Worm (Caenorhabditis elegans) whole organism, mixed stage, embryonic: Measurements from ENCODE around the gene T19D12.5.
A peak's percentile ranks its signal among the peaks of the same experiment; 100 is the strongest.

Experiments
- M03D4.4 ChIP-seq: sonication (generic microtip); optimal IDR thresholded peaks from 2 replicates; lab custom pipeline; 2017; ENCODE audit warnings: mild to moderate bottlenecking, missing genetic modification characterization, missing compliant biosample characterization
- bed-3 ChIP-seq: fragments of 200-800 bp; sonication (Bioruptor generic); optimal IDR thresholded peaks from 3 replicates; lab custom pipeline; 2018; ENCODE audit warnings: mild to moderate bottlenecking, missing genetic modification characterization, moderate library complexity, missing compliant biosample characterization
- blmp-1 ChIP-seq: fragments of 150-350 bp; optimal IDR thresholded peaks from 2 replicates; lab custom pipeline; 2014; ENCODE audit warnings: missing biosample characterization, missing genetic modification characterization
- ceh-39 ChIP-seq: fragments of 150-350 bp; optimal IDR thresholded peaks from 2 replicates; lab custom pipeline; 2014; ENCODE audit warnings: missing biosample characterization, missing genetic modification characterization
- ceh-43 ChIP-seq: fragments of 200-800 bp; sonication (Bioruptor generic); optimal IDR thresholded peaks from 2 replicates; lab custom pipeline; 2018; ENCODE audit warnings: mild to moderate bottlenecking, missing genetic modification characterization, moderate library complexity, missing compliant biosample characterization
- ceh-83 ChIP-seq: fragments of 200-800 bp; sonication (Bioruptor generic); optimal IDR thresholded peaks from 2 replicates; lab custom pipeline; 2018; ENCODE audit warnings: mild to moderate bottlenecking, missing genetic modification characterization, missing compliant biosample characterization
- cnd-1 ChIP-seq: fragments of 200-800 bp; sonication (Bioruptor generic); optimal IDR thresholded peaks from 2 replicates; lab custom pipeline; 2018; ENCODE audit warnings: mild to moderate bottlenecking, missing genetic modification characterization, missing compliant biosample characterization
- drap-1 ChIP-seq: fragments of 200-800 bp; sonication (Bioruptor generic); optimal IDR thresholded peaks from 3 replicates; lab custom pipeline; 2018; ENCODE audit warnings: mild to moderate bottlenecking, missing genetic modification characterization, missing compliant biosample characterization
- elt-1 ChIP-seq: sonication (generic microtip); optimal IDR thresholded peaks from 2 replicates; lab custom pipeline; 2017; ENCODE audit warnings: missing genetic modification characterization, mild to moderate bottlenecking, missing compliant biosample characterization, antibody characterized with exemption, moderate library complexity, borderline replicate concordance; ENCODE audit not compliant: insufficient read depth
- elt-3 ChIP-seq: fragments of 150-350 bp; optimal IDR thresholded peaks from 2 replicates; lab custom pipeline; 2014; ENCODE audit warnings: missing biosample characterization, missing genetic modification characterization
- flh-1 ChIP-seq: fragments of 200-800 bp; sonication (Bioruptor generic); optimal IDR thresholded peaks from 2 replicates; lab custom pipeline; 2018; ENCODE audit warnings: mild to moderate bottlenecking, missing genetic modification characterization, moderate library complexity, missing compliant biosample characterization
- ham-2 ChIP-seq: fragments of 200-800 bp; sonication (Bioruptor generic); optimal IDR thresholded peaks from 2 replicates; lab custom pipeline; 2018; ENCODE audit warnings: mild to moderate bottlenecking, missing genetic modification characterization, missing compliant biosample characterization
- hlh-1 ChIP-seq: fragments of 150-350 bp; optimal IDR thresholded peaks from 2 replicates; lab custom pipeline; 2014; ENCODE audit warnings: missing biosample characterization, missing genetic modification reagents, missing genetic modification characterization
- lin-13 ChIP-seq: fragments of 150-350 bp; optimal IDR thresholded peaks from 2 replicates; lab custom pipeline; 2014; ENCODE audit warnings: missing biosample characterization, missing genetic modification characterization
- lin-32 ChIP-seq: fragments of 200-800 bp; sonication (Bioruptor generic); optimal IDR thresholded peaks from 2 replicates; lab custom pipeline; 2018; ENCODE audit warnings: mild to moderate bottlenecking, missing genetic modification characterization, missing compliant biosample characterization
- lsy-2 ChIP-seq: fragments of 150-350 bp; optimal IDR thresholded peaks from 2 replicates; lab custom pipeline; 2014; ENCODE audit warnings: missing biosample characterization, missing genetic modification characterization
- mls-2 ChIP-seq: sonication (generic microtip); optimal IDR thresholded peaks from 2 replicates; lab custom pipeline; 2016; ENCODE audit warnings: mild to moderate bottlenecking, missing genetic modification characterization, moderate library complexity, missing compliant biosample characterization
- nhr-12 ChIP-seq: fragments of 150-350 bp; optimal IDR thresholded peaks from 2 replicates; lab custom pipeline; 2014; ENCODE audit warnings: missing biosample characterization, missing genetic modification characterization
- nhr-2 ChIP-seq: fragments of 150-350 bp; optimal IDR thresholded peaks from 2 replicates; lab custom pipeline; 2014; ENCODE audit warnings: missing biosample characterization, missing genetic modification characterization
- nhr-237 ChIP-seq: fragments of 150-350 bp; optimal IDR thresholded peaks from 2 replicates; lab custom pipeline; 2014; ENCODE audit warnings: missing biosample characterization, missing genetic modification characterization
- nhr-28 ChIP-seq: fragments of 150-350 bp; optimal IDR thresholded peaks from 2 replicates; lab custom pipeline; 2014; ENCODE audit warnings: missing biosample characterization, missing genetic modification characterization
- nhr-76 ChIP-seq: sonication (generic microtip); optimal IDR thresholded peaks from 2 replicates; lab custom pipeline; 2017; ENCODE audit warnings: missing biosample characterization, missing genetic modification characterization
- sem-2 ChIP-seq: fragments of 200-800 bp; sonication (Bioruptor generic); optimal IDR thresholded peaks from 2 replicates; lab custom pipeline; 2018; ENCODE audit warnings: mild to moderate bottlenecking, missing genetic modification characterization, missing compliant biosample characterization
- snpc-4 ChIP-seq: fragments of 150-350 bp; optimal IDR thresholded peaks from 2 replicates; lab custom pipeline; 2014; ENCODE audit warnings: missing biosample characterization, missing genetic modification characterization
- sptf-1 ChIP-seq: sonication (generic microtip); optimal IDR thresholded peaks from 2 replicates; lab custom pipeline; 2017; ENCODE audit warnings: mild to moderate bottlenecking, missing genetic modification characterization, moderate library complexity, missing compliant biosample characterization
- tbx-8 ChIP-seq: fragments of 200-800 bp; sonication (Bioruptor generic); optimal IDR thresholded peaks from 2 replicates; lab custom pipeline; 2018; ENCODE audit warnings: mild to moderate bottlenecking, missing genetic modification characterization, moderate library complexity, missing compliant biosample characterization
- unc-120 ChIP-seq: sonication (generic microtip); optimal IDR thresholded peaks from 2 replicates; lab custom pipeline; 2017; ENCODE audit warnings: missing genetic modification characterization, missing compliant biosample characterization; ENCODE audit not compliant: poor library complexity, severe bottlenecking
- unc-62 ChIP-seq: fragments of 150-350 bp; optimal IDR thresholded peaks from 2 replicates; lab custom pipeline; 2014; ENCODE audit warnings: missing biosample characterization, missing genetic modification reagents, missing genetic modification characterization
- zip-8 ChIP-seq: fragments of 150-350 bp; optimal IDR thresholded peaks from 2 replicates; lab custom pipeline; 2014; ENCODE audit warnings: missing biosample characterization, missing genetic modification characterization
- ztf-11 ChIP-seq: fragments of 150-350 bp; optimal IDR thresholded peaks from 2 replicates; lab custom pipeline; 2014; ENCODE audit warnings: missing biosample characterization, missing genetic modification characterization

The T19D12.5 gene

ce11 chrII:6636136-6636535 is at the start of gene T19D12.5:
T19D12.5 (minus strand) TSS chrII:6636236.
- no peak for TF ChIP-seq snpc-4
- no peak for TF ChIP-seq nhr-76 (tag; lab: Kevin White, UChicago)

- TF ChIP-seq unc-120 (peak; percentile 18), ceh-43 (GFP tag; lab: Kevin White, UChicago) (no peak), lsy-2 (tag; lab: Kevin White, UChicago) (peak; percentile 8), ztf-11 (tag; lab: Kevin White, UChicago) (no peak), ham-2 (peak; percentile 23)
These were observed 47.7 kb upstream of the T19D12.5 start, which contains the start of gene gyf-1 for ce11 chrII:6683663-6684285. gyf-1 (plus strand) TSS chrII:6684235.

- TF ChIP-seq zip-8 (no peak), snpc-4 (no peak), elt-1 (tag; lab: Kevin White, UChicago) (no peak), drap-1 (no peak), unc-120 (no peak), sem-2 (GFP tag; lab: Kevin White, UChicago) (no peak), lsy-2 (tag; lab: Kevin White, UChicago) (no peak)
- TF ChIP-seq, all 35 proteins: peak for 0
These were observed 46.9 kb upstream of the T19D12.5 start for ce11 chrII:6682918-6683317.

ce11 chrII:6681478-6681877 is 45.4 kb upstream of the T19D12.5 start:
- TF ChIP-seq tbx-8 (GFP tag; lab: Kevin White, UChicago), result no peak
- no peak for TF ChIP-seq lin-32 (GFP tag; lab: Kevin White, UChicago)
- TF ChIP-seq nhr-237 (tag; lab: Kevin White, UChicago), result no peak
- TF ChIP-seq nhr-28 (tag; lab: Kevin White, UChicago), result no peak
- no peak for TF ChIP-seq bed-3 (GFP tag; lab: Kevin White, UChicago)
- no peak for TF ChIP-seq drap-1
- TF ChIP-seq ceh-83 (GFP tag; lab: Kevin White, UChicago), result no peak
- no peak for TF ChIP-seq ztf-11 (tag; lab: Kevin White, UChicago)
- TF ChIP-seq sem-2 (GFP tag; lab: Kevin White, UChicago), result no peak

ce11 chrII:6679724-6680123 is 43.7 kb upstream of the T19D12.5 start, which contains the start of gene ift-74:
ift-74 (plus strand) TSS chrII:6680024.
- TF ChIP-seq sem-2 (GFP tag; lab: Kevin White, UChicago), result no peak
- no peak for TF ChIP-seq lin-13 (tag; lab: Kevin White, UChicago)
- TF ChIP-seq snpc-4, result no peak
- TF ChIP-seq ham-2, result no peak
- TF ChIP-seq mls-2 (tag; lab: Kevin White, UChicago), result no peak
- TF ChIP-seq ceh-39 (tag; lab: Kevin White, UChicago), result no peak
- TF ChIP-seq zip-8, result no peak
- no peak for TF ChIP-seq nhr-2
- no peak for TF ChIP-seq flh-1 (GFP tag; lab: Kevin White, UChicago)
- TF ChIP-seq cnd-1 (tag; lab: Kevin White, UChicago), result no peak
- TF ChIP-seq M03D4.4, result no peak

- TF ChIP-seq nhr-2 (no peak), zip-8 (peak; percentile 97), ham-2 (no peak), ztf-11 (tag; lab: Kevin White, UChicago) (no peak), elt-1 (tag; lab: Kevin White, UChicago) (no peak)
These were observed 37.9 kb upstream of the T19D12.5 start, which contains the start of gene H43E16.1 for ce11 chrII:6673894-6674293. H43E16.1 (plus strand) TSS chrII:6674268.

ce11 chrII:6668496-6668895 is 32.5 kb upstream of the T19D12.5 start:
- TF ChIP-seq sptf-1 (tag; lab: Kevin White, UChicago), result no peak
- no peak for TF ChIP-seq unc-62 (GFP tag; lab: Kevin White, UChicago)
- no peak for TF ChIP-seq mls-2 (tag; lab: Kevin White, UChicago)
- TF ChIP-seq nhr-76 (tag; lab: Kevin White, UChicago), result no peak
- TF ChIP-seq lin-32 (GFP tag; lab: Kevin White, UChicago), result no peak
- no peak for TF ChIP-seq ztf-11 (tag; lab: Kevin White, UChicago)
- TF ChIP-seq hlh-1 (tag; lab: Kevin White, UChicago), result no peak
- no peak for TF ChIP-seq nhr-12 (tag; lab: Kevin White, UChicago)
- TF ChIP-seq cnd-1 (tag; lab: Kevin White, UChicago), result no peak
- TF ChIP-seq blmp-1 (tag; lab: Kevin White, UChicago), result no peak
- TF ChIP-seq bed-3 (GFP tag; lab: Kevin White, UChicago), result no peak
- TF ChIP-seq nhr-2, result no peak
- TF ChIP-seq tbx-8 (GFP tag; lab: Kevin White, UChicago), result no peak
- TF ChIP-seq flh-1 (GFP tag; lab: Kevin White, UChicago), result no peak
- TF ChIP-seq elt-3 (tag; lab: Kevin White, UChicago), result no peak
- no peak for TF ChIP-seq unc-120
